Worm (Caenorhabditis elegans) whole organism, L4 larva: Measurements from ENCODE around the gene H12D21.10.
"Not testable (repeated sequence)": the region's sequence is repeated elsewhere in the genome, so short reads cannot be mapped to it uniquely, and the experiment has no call there.

ENCODE experiments used
- D1046.2 ChIP-seq: fragments of 200-800 bp; sonication (Bioruptor generic); IDR thresholded peaks from 2 replicates; pipeline ENCODE4 v1.3.6; 2022; ENCODE audit warnings: missing genetic modification characterization, missing compliant biosample characterization
- ZK337.2 ChIP-seq: fragments of 200-800 bp; sonication (Bioruptor generic); IDR thresholded peaks from 2 replicates; pipeline ENCODE4 v1.3.6; 2022; ENCODE audit warnings: missing genetic modification reagents, missing genetic modification characterization, missing compliant biosample characterization
- aha-1 ChIP-seq: fragments of 150-350 bp; peaks from one replicate; lab custom pipeline; 2014; ENCODE audit warnings: missing biosample characterization, missing genetic modification characterization
- arid-1 ChIP-seq: fragments of 200-800 bp; sonication (Bioruptor generic); conservative IDR thresholded peaks from 2 replicates; pipeline ENCODE4 v1.3.6; 2022; ENCODE audit warnings: missing genetic modification reagents, missing genetic modification characterization, missing compliant biosample characterization
- ceh-20 ChIP-seq: fragments of 200-800 bp; sonication (Bioruptor generic); IDR thresholded peaks from 2 replicates; pipeline ENCODE4 v1.3.6; 2022; ENCODE audit warnings: missing genetic modification reagents, missing genetic modification characterization, missing compliant biosample characterization
- ceh-32 ChIP-seq: sonication (generic microtip); optimal IDR thresholded peaks from 2 replicates; lab custom pipeline; 2016; ENCODE audit warnings: mild to moderate bottlenecking, missing genetic modification characterization, missing compliant biosample characterization; ENCODE audit not compliant: poor library complexity
- ceh-44 ChIP-seq: fragments of 200-800 bp; sonication (Bioruptor generic); IDR thresholded peaks from 2 replicates; pipeline ENCODE4 v1.3.6; 2022; ENCODE audit warnings: missing genetic modification reagents, missing genetic modification characterization, missing compliant biosample characterization
- ceh-62 ChIP-seq: sonication (generic microtip); optimal IDR thresholded peaks from 2 replicates; lab custom pipeline; 2017; ENCODE audit warnings: missing biosample characterization, missing genetic modification characterization
- daf-16 ChIP-seq, 3 experiments: sonication (generic microtip); optimal IDR thresholded peaks; 2 replicates each; lab custom pipeline; 2016 to 2017; ENCODE audit warnings: missing genetic modification characterization in 3 of 3, missing genetic modification reagents in 3 of 3, mild to moderate bottlenecking in 2 of 3, missing compliant biosample characterization in 2 of 3, missing biosample characterization in 1 of 3, moderate library complexity in 1 of 3
- egl-27 ChIP-seq: sonication (generic microtip); optimal IDR thresholded peaks from 3 replicates; lab custom pipeline; 2017; ENCODE audit warnings: missing biosample characterization, missing genetic modification reagents, missing genetic modification characterization
- fkh-10 ChIP-seq: fragments of 150-350 bp; optimal IDR thresholded peaks from 2 replicates; lab custom pipeline; 2014; ENCODE audit warnings: missing biosample characterization, missing genetic modification reagents, missing genetic modification characterization
- hlh-11 ChIP-seq: fragments of 200-800 bp; sonication (Bioruptor generic); optimal IDR thresholded peaks from 2 replicates; lab custom pipeline; 2018; ENCODE audit warnings: mild to moderate bottlenecking, missing genetic modification characterization, missing compliant biosample characterization
- hlh-30 ChIP-seq: sonication (generic microtip); optimal IDR thresholded peaks from 2 replicates; lab custom pipeline; 2017; ENCODE audit warnings: antibody characterized with exemption, mild to moderate bottlenecking, missing genetic modification characterization, missing compliant biosample characterization; ENCODE audit not compliant: insufficient read depth
- lin-1 ChIP-seq: fragments of 200-800 bp; sonication (Bioruptor generic); IDR thresholded peaks from 2 replicates; pipeline ENCODE4 v1.3.6; 2022; ENCODE audit warnings: missing genetic modification reagents, missing genetic modification characterization, missing compliant biosample characterization
- lin-13 ChIP-seq: fragments of 150-350 bp; optimal IDR thresholded peaks from 2 replicates; lab custom pipeline; 2014; ENCODE audit warnings: missing biosample characterization, missing genetic modification reagents, missing genetic modification characterization
- lin-39 ChIP-seq: fragments of 150-350 bp; optimal IDR thresholded peaks from 2 replicates; lab custom pipeline; 2014; ENCODE audit warnings: missing biosample characterization, missing genetic modification reagents, missing genetic modification characterization
- mdt-29 ChIP-seq: fragments of 200-800 bp; sonication (Bioruptor generic); IDR thresholded peaks from 2 replicates; pipeline ENCODE4 v1.3.6; 2022; ENCODE audit warnings: missing genetic modification reagents, missing genetic modification characterization, missing compliant biosample characterization
- mes-2 ChIP-seq: sonication (generic microtip); optimal IDR thresholded peaks from 2 replicates; lab custom pipeline; 2016; ENCODE audit warnings: missing genotype, mild to moderate bottlenecking, missing genetic modification characterization, missing compliant biosample characterization; ENCODE audit not compliant: poor library complexity, severe bottlenecking
- mxl-2 ChIP-seq: fragments of 200-800 bp; sonication (Bioruptor generic); conservative IDR thresholded peaks from 2 replicates; pipeline ENCODE4 v1.3.6; 2022; ENCODE audit warnings: missing genetic modification reagents, missing genetic modification characterization, missing compliant biosample characterization
- nhr-102 ChIP-seq: sonication (generic microtip); optimal IDR thresholded peaks from 2 replicates; lab custom pipeline; 2016; ENCODE audit warnings: mild to moderate bottlenecking, missing genetic modification characterization, moderate library complexity, missing compliant biosample characterization
- nhr-111 ChIP-seq: fragments of 200-800 bp; sonication (Bioruptor generic); optimal IDR thresholded peaks from 2 replicates; lab custom pipeline; 2018; ENCODE audit warnings: mild to moderate bottlenecking, missing genetic modification characterization, missing compliant biosample characterization
- nhr-237 ChIP-seq: sonication (generic microtip); optimal IDR thresholded peaks from 2 replicates; lab custom pipeline; 2017; ENCODE audit warnings: missing biosample characterization, missing genetic modification characterization
- nhr-25 ChIP-seq: sonication (generic microtip); optimal IDR thresholded peaks from 2 replicates; lab custom pipeline; 2017; ENCODE audit warnings: missing genetic modification characterization, mild to moderate bottlenecking, missing compliant biosample characterization, antibody characterized with exemption, moderate library complexity, borderline replicate concordance; ENCODE audit not compliant: insufficient read depth
- nhr-28 ChIP-seq: fragments of 150-350 bp; optimal IDR thresholded peaks from 2 replicates; lab custom pipeline; 2014; ENCODE audit warnings: missing biosample characterization, missing genetic modification characterization
- nhr-77 ChIP-seq: fragments of 150-350 bp; optimal IDR thresholded peaks from 2 replicates; lab custom pipeline; 2014; ENCODE audit warnings: missing biosample characterization, missing genetic modification characterization
- snpc-1.2 ChIP-seq: fragments of 200-800 bp; sonication (Bioruptor generic); IDR thresholded peaks from 2 replicates; pipeline ENCODE4 v1.3.6; 2022; ENCODE audit warnings: missing genetic modification reagents, missing genetic modification characterization, missing compliant biosample characterization
- snpc-4 ChIP-seq: fragments of 150-350 bp; optimal IDR thresholded peaks from 2 replicates; lab custom pipeline; 2014; ENCODE audit warnings: missing biosample characterization, missing genetic modification characterization
- tag-97 ChIP-seq: fragments of 200-800 bp; sonication (Bioruptor generic); IDR thresholded peaks from 2 replicates; pipeline ENCODE4 v1.3.6; 2022; ENCODE audit warnings: missing genetic modification characterization, missing compliant biosample characterization
- tra-1 ChIP-seq: fragments of 200-800 bp; sonication (Bioruptor generic); IDR thresholded peaks from 2 replicates; pipeline ENCODE4 v1.3.6; 2022; ENCODE audit warnings: missing genetic modification reagents, missing genetic modification characterization, missing compliant biosample characterization
- unc-130 ChIP-seq: sonication (generic microtip); optimal IDR thresholded peaks from 2 replicates; lab custom pipeline; 2016; ENCODE audit warnings: missing genetic modification reagents, missing genetic modification characterization, missing compliant biosample characterization
- unc-62 ChIP-seq, 3 experiments: fragments of 150-350 bp in 1 of 3; sonication (generic microtip); optimal IDR thresholded peaks in 2 of 3; peaks in 1 of 3; 1 replicate in 1 of 3; 2 replicates in 2 of 3; lab custom pipeline; 2014 to 2017; ENCODE audit warnings: missing biosample characterization in 3 of 3, missing genetic modification characterization in 3 of 3, missing genetic modification reagents in 3 of 3, missing genotype in 1 of 3
- zag-1 ChIP-seq: fragments of 150-350 bp; optimal IDR thresholded peaks from 2 replicates; lab custom pipeline; 2014; ENCODE audit warnings: missing biosample characterization, missing genetic modification characterization
- zip-11 ChIP-seq: fragments of 200-800 bp; sonication (Bioruptor generic); IDR thresholded peaks from 2 replicates; pipeline ENCODE4 v1.3.6; 2022; ENCODE audit warnings: missing genetic modification characterization, missing compliant biosample characterization

The H12D21.10 gene

DNA sequence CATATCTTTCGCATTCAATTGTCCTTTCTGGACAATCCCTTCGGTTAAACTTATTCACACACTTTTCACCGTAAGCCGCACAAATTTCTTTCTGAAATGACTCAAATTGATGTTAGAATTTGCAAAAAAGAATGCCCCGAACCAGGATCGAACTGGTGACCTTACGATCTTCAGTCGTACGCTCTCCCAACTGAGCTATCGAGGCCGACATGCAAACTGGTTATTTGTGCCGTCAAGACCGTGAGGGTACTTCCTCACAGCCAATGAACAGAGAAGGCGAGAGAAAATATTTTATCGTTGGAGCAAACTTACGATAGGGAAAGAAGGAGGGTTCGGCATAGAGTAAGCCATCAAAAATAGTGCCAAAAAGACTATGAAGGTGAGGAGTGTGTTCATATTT lies 23.3 kb upstream of the H12D21.10 start (continued):
- TF ChIP-seq mxl-2 (GFP tag; lab: Robert Waterston, UW), result 0 out of 2 replicates have a peak, but pooled peaks have one; percentile 14
- peak in 1 of 2 experiments; percentile 42 for TF ChIP-seq daf-16 (GFP tag; optimal IDR thresholded peaks at IDR 0.05; lab: Kevin White, UChicago)
- no peak for TF ChIP-seq daf-16 (tag; optimal IDR thresholded peaks at IDR 0.05; lab: Kevin White, UChicago)
- TF ChIP-seq zip-11 (GFP tag; lab: Robert Waterston, UW), result no peak
- peak; percentile 91 for TF ChIP-seq snpc-4 (tag; lab: Kevin White, UChicago)
- peak; percentile 69; the same call in 1 of the 2 replicates for TF ChIP-seq ceh-44 (GFP tag; lab: Robert Waterston, UW)
- no peak for TF ChIP-seq lin-13
- peak; percentile 53; the same call in 1 of the 2 replicates for TF ChIP-seq mdt-29 (GFP tag; lab: Robert Waterston, UW)
- TF ChIP-seq tra-1, result no peak
- TF ChIP-seq mes-2 (tag; lab: Kevin White, UChicago), result peak; percentile 85
- TF ChIP-seq nhr-77, result no peak
- TF ChIP-seq D1046.2 (GFP tag; lab: Robert Waterston, UW), result no peak

DNA sequence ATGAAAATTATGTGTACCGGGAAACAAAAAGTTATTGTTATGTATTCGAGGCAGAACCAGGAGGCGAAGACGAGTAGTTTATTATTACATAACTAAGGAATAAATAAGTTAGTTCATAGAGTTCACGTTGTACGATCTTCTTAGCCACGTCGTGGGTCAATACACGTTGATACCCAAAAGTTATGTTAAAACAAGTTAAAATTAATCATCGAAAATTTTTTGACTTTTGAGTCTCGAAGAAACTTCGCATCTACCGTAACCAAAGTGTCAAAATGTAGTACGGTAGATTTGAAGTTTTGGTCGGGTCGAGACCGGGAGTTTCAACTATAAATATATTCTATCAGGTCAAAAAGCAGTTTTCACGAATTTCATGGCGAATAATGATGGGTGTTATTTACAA lies 22.9 kb upstream of the H12D21.10 start, which contains the start of gene ZC412.10:
TSS of gene ZC412.10 (minus strand) at position 101 of the 400 bp plus-strand sequence.
- TF ChIP-seq ceh-62 (tag; lab: Kevin White, UChicago); hlh-30 (tag; lab: Kevin White, UChicago); lin-1 (GFP tag; lab: Robert Waterston, UW): not testable (repeated sequence)

DNA sequence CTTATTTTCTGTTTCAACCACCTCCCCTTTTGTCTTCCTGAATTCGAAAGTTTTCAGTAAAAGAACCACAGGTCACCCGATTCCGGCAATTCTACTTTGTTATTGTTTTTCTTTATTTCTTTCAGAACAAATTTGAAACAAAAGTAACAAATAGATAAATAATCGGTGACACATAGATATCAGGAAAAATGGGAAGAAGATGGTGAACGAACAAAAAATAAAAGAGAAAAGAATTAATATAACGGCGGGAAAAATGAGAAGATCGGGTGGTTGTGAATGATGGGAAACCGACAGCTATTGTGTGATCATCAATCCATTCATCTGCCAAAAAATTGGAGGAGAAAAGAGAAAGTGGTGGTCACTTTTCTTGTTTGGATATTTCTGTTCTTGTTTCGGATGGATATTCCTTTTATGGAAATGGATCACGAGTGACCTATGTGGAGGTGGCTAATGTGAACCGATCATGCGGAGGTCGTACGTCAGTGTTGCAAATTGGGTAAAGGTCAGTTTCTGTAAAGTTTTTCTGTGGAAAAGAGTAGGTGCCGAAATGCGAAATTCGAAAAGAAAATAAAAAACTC lies 22.3 kb upstream of the H12D21.10 start:
- TF ChIP-seq fkh-10 (GFP tag; lab: Kevin White, UChicago) (no peak), D1046.2 (GFP tag; lab: Robert Waterston, UW) (no peak), tag-97 (GFP tag; lab: Robert Waterston, UW) (no peak), nhr-237 (tag; lab: Kevin White, UChicago) (no peak), ceh-32 (tag; lab: Kevin White, UChicago) (no peak), unc-62 (GFP tag; optimal IDR thresholded peaks at IDR 0.05 in 1 of 2; lab: Kevin White, UChicago) (peak in 1 of 2 experiments; percentile 62), unc-62 (tag; optimal IDR thresholded peaks at IDR 0.05; lab: Kevin White, UChicago) (no peak), arid-1 (GFP tag; lab: Robert Waterston, UW) (no peak), nhr-25 (tag; lab: Kevin White, UChicago) (no peak), egl-27 (no peak), snpc-1.2 (GFP tag; lab: Robert Waterston, UW) (no peak), hlh-30 (tag; lab: Kevin White, UChicago) (peak; percentile 29), hlh-11 (peak; percentile 11), ceh-62 (tag; lab: Kevin White, UChicago) (no peak), aha-1 (no peak), tra-1 (no peak), ceh-20 (GFP tag; lab: Robert Waterston, UW) (no peak), nhr-102 (tag; lab: Kevin White, UChicago) (no peak), mdt-29 (GFP tag; lab: Robert Waterston, UW) (no peak), ZK337.2 (GFP tag; lab: Robert Waterston, UW) (no peak), zag-1 (tag; lab: Kevin White, UChicago) (no peak), nhr-111 (GFP tag; lab: Kevin White, UChicago) (no peak), nhr-28 (tag; lab: Kevin White, UChicago) (peak; percentile 8)

DNA sequence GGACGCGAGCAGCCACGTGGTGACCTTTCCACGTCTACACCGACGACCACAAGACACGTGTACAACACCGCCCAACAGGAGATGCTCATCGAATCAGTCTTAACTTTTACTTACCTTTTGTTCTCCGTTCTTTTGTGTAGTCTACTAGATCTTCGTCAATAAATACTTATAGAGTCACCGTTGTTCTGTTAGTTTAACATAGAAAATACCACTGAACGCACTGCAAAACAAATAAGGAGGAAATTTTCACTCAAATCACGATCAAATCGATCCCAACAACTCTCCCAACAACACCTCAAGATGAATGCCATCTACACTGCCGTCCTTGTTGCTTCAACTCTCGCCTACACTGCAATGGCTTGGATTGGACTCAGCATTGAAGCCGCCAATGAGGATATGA lies 8.8 kb upstream of the H12D21.10 start, which contains the start of gene nspa-2:
TSS of gene nspa-2 (plus strand) at position 301 of the 400 bp plus-strand sequence.
- not testable (repeated sequence) for TF ChIP-seq tag-97 (GFP tag; lab: Robert Waterston, UW); unc-130; lin-39 (tag; lab: Kevin White, UChicago)
